Fruit fly (Drosophila melanogaster) whole organism, embryonic: Measurements from ENCODE around the gene Cyp310a1.

Source experiments
- Asciz ChIP-seq: fragments of 200-800 bp; sonication (Bioruptor generic); optimal IDR thresholded peaks from 2 replicates; lab custom pipeline; 2017; ENCODE audit warnings: missing biosample characterization, mild to moderate bottlenecking, missing genetic modification characterization, missing genetic modification reagents
- Bdp1 ChIP-seq: fragments of 200-800 bp; sonication (Bioruptor generic); optimal IDR thresholded peaks from 3 replicates; lab custom pipeline; 2016; ENCODE audit warnings: missing biosample characterization, missing genetic modification characterization
- CG11504 ChIP-seq: fragments of 200-800 bp; sonication (Bioruptor generic); optimal IDR thresholded peaks from 3 replicates; lab custom pipeline; 2019; ENCODE audit warnings: missing biosample characterization, mild to moderate bottlenecking, missing genetic modification characterization, moderate library complexity
- CG12769 ChIP-seq: fragments of 200-800 bp; sonication (Bioruptor generic); optimal IDR thresholded peaks from 2 replicates; lab custom pipeline; 2019; ENCODE audit warnings: missing biosample characterization, mild to moderate bottlenecking, missing genetic modification characterization, moderate library complexity
- CG13424 ChIP-seq: fragments of 200-800 bp; sonication (Bioruptor generic); optimal IDR thresholded peaks from 2 replicates; lab custom pipeline; 2019; ENCODE audit warnings: missing biosample characterization, mild to moderate bottlenecking, missing genetic modification characterization, moderate library complexity
- CG15011 ChIP-seq: fragments of 200-800 bp; sonication (Bioruptor generic); optimal IDR thresholded peaks from 3 replicates; lab custom pipeline; 2018; ENCODE audit warnings: missing biosample characterization, mild to moderate bottlenecking, missing genetic modification characterization
- CG17829 ChIP-seq: fragments of 200-800 bp; optimal IDR thresholded peaks from 2 replicates; lab custom pipeline; 2019; ENCODE audit warnings: missing biosample characterization, mild to moderate bottlenecking, missing genetic modification characterization, moderate library complexity
- CG17912 ChIP-seq: fragments of 200-800 bp; sonication (Bioruptor generic); optimal IDR thresholded peaks from 2 replicates; lab custom pipeline; 2018; ENCODE audit warnings: missing biosample characterization, mild to moderate bottlenecking, missing genetic modification characterization
- CG30403 ChIP-seq: fragments of 200-800 bp; sonication (Bioruptor generic); optimal IDR thresholded peaks from 3 replicates; lab custom pipeline; 2016; ENCODE audit warnings: missing biosample characterization, missing genetic modification characterization
- CG31365 ChIP-seq: fragments of 200-800 bp; sonication (Bioruptor generic); optimal IDR thresholded peaks from 2 replicates; lab custom pipeline; 2018; ENCODE audit warnings: missing biosample characterization, mild to moderate bottlenecking, missing genetic modification characterization
- CG32532 ChIP-seq: fragments of 200-800 bp; sonication (Bioruptor generic); IDR thresholded peaks from 2 replicates; pipeline ENCODE4 v1.3.6; 2022; ENCODE audit warnings: missing biosample characterization, missing genetic modification characterization
- CG3726 ChIP-seq: fragments of 200-800 bp; sonication (Bioruptor generic); IDR thresholded peaks from 3 replicates; pipeline ENCODE4, ENCODE4 v1.3.6; 2022; ENCODE audit warnings: missing biosample characterization, missing genetic modification characterization
- CG4424 ChIP-seq: fragments of 200-800 bp; sonication (Bioruptor generic); optimal IDR thresholded peaks from 3 replicates; lab custom pipeline; 2016; ENCODE audit warnings: missing biosample characterization, missing genetic modification characterization
- CG5180 ChIP-seq: fragments of 200-800 bp; sonication (Bioruptor generic); optimal IDR thresholded peaks from 3 replicates; lab custom pipeline; 2017; ENCODE audit warnings: missing biosample characterization, missing genetic modification characterization, mild to moderate bottlenecking, moderate library complexity, missing genetic modification reagents
- CG5953 ChIP-seq: fragments of 200-800 bp; sonication (Bioruptor generic); IDR thresholded peaks from 2 replicates; pipeline ENCODE4 v1.3.6; 2022; ENCODE audit warnings: missing biosample characterization, missing genetic modification characterization
- CG6654 ChIP-seq: fragments of 200-800 bp; sonication (Bioruptor generic); optimal IDR thresholded peaks from 2 replicates; lab custom pipeline; 2017; ENCODE audit warnings: missing biosample characterization, mild to moderate bottlenecking, missing genetic modification characterization
- CG6765 ChIP-seq: fragments of 200-800 bp; sonication (Bioruptor generic); optimal IDR thresholded peaks from 3 replicates; lab custom pipeline; 2017; ENCODE audit warnings: missing biosample characterization, mild to moderate bottlenecking, missing genetic modification characterization
- CG7271 ChIP-seq: fragments of 200-800 bp; sonication (Bioruptor generic); optimal IDR thresholded peaks from 2 replicates; lab custom pipeline; 2018; ENCODE audit warnings: missing biosample characterization, mild to moderate bottlenecking, missing genetic modification characterization, moderate library complexity
- CG7987 ChIP-seq: fragments of 200-800 bp; sonication (Bioruptor generic); optimal IDR thresholded peaks from 2 replicates; lab custom pipeline; 2018; ENCODE audit warnings: missing biosample characterization, mild to moderate bottlenecking, missing genetic modification characterization, moderate library complexity
- CG8924 ChIP-seq: fragments of 200-800 bp; optimal IDR thresholded peaks from 3 replicates; lab custom pipeline; 2019; ENCODE audit warnings: missing biosample characterization, mild to moderate bottlenecking, missing genetic modification characterization, moderate library complexity
- CG9727 ChIP-seq: fragments of 200-800 bp; sonication (Bioruptor generic); optimal IDR thresholded peaks from 3 replicates; lab custom pipeline; 2017; ENCODE audit warnings: missing biosample characterization, mild to moderate bottlenecking, missing genetic modification characterization
- Chrac-16 ChIP-seq: fragments of 200-800 bp; sonication (Bioruptor generic); optimal IDR thresholded peaks from 3 replicates; lab custom pipeline; 2016; ENCODE audit warnings: missing biosample characterization, missing genetic modification characterization
- Dbx ChIP-seq: fragments of 200-800 bp; sonication (Bioruptor generic); IDR thresholded peaks from 3 replicates; pipeline ENCODE4 v1.3.6; 2022; ENCODE audit warnings: missing biosample characterization, missing genetic modification characterization
- E2f2 ChIP-seq: fragments of 200-800 bp; sonication (Bioruptor generic); IDR thresholded peaks from 2 replicates; pipeline ENCODE4 v1.3.6; 2022; ENCODE audit warnings: missing biosample characterization, missing genetic modification characterization
- Gsc ChIP-seq: fragments of 200-800 bp; sonication (Bioruptor generic); IDR thresholded peaks from 2 replicates; pipeline ENCODE4 v1.3.6; 2022; ENCODE audit warnings: missing biosample characterization, missing genetic modification characterization
- H15 ChIP-seq: fragments of 200-800 bp; sonication (Bioruptor generic); IDR thresholded peaks from 3 replicates; pipeline ENCODE4 v1.3.6; 2022; ENCODE audit warnings: missing biosample characterization, missing genetic modification characterization
- H2.0 ChIP-seq: fragments of 200-800 bp; sonication (Bioruptor generic); IDR thresholded peaks from 2 replicates; pipeline ENCODE4 v1.3.6; 2022; ENCODE audit warnings: missing biosample characterization, missing genetic modification characterization
- HLHmδ ChIP-seq: fragments of 200-800 bp; sonication (Bioruptor generic); optimal IDR thresholded peaks from 2 replicates; lab custom pipeline; 2018; ENCODE audit warnings: missing biosample characterization, mild to moderate bottlenecking, missing genetic modification characterization, moderate library complexity
- Lim3 ChIP-seq: fragments of 200-800 bp; sonication (Bioruptor generic); IDR thresholded peaks from 2 replicates; pipeline ENCODE4 v1.3.6; 2022; ENCODE audit warnings: missing biosample characterization, missing genetic modification characterization
- NfI ChIP-seq: fragments of 200-800 bp; sonication (Bioruptor generic); optimal IDR thresholded peaks from 3 replicates; lab custom pipeline; 2018; ENCODE audit warnings: missing biosample characterization, mild to moderate bottlenecking, missing genetic modification characterization, moderate library complexity
- Scr ChIP-seq: fragments of 200-800 bp; sonication (Bioruptor generic); IDR thresholded peaks from 2 replicates; pipeline ENCODE4 v1.3.6; 2022; ENCODE audit warnings: missing biosample characterization, missing genetic modification characterization; ENCODE audit not compliant: partially characterized antibody
- Sox100B ChIP-seq: fragments of 200-800 bp; sonication (Bioruptor generic); optimal IDR thresholded peaks from 3 replicates; lab custom pipeline; 2018; ENCODE audit warnings: missing biosample characterization, mild to moderate bottlenecking, missing genetic modification characterization
- Ssrp ChIP-seq: fragments of 200-800 bp; sonication (Bioruptor generic); optimal IDR thresholded peaks from 2 replicates; lab custom pipeline; 2018; ENCODE audit warnings: missing biosample characterization, mild to moderate bottlenecking, missing genetic modification characterization, moderate library complexity
- ab ChIP-seq: fragments of 200-800 bp; sonication (Bioruptor generic); optimal IDR thresholded peaks from 2 replicates; lab custom pipeline; 2016; ENCODE audit warnings: missing biosample characterization, missing genetic modification characterization
- ara ChIP-seq: fragments of 200-800 bp; sonication (Bioruptor generic); IDR thresholded peaks from 2 replicates; pipeline ENCODE4 v1.3.6; 2022; ENCODE audit warnings: missing biosample characterization, missing genetic modification characterization
- crc ChIP-seq: fragments of 200-800 bp; sonication (Bioruptor generic); optimal IDR thresholded peaks from 2 replicates; lab custom pipeline; 2016; ENCODE audit warnings: missing biosample characterization, missing genetic modification characterization
- crol ChIP-seq: fragments of 200-800 bp; sonication (Bioruptor generic); IDR thresholded peaks from 2 replicates; pipeline ENCODE4 v1.3.6; 2022; ENCODE audit warnings: missing biosample characterization, missing genetic modification characterization
- fu2 ChIP-seq: fragments of 200-800 bp; sonication (Bioruptor generic); optimal IDR thresholded peaks from 2 replicates; lab custom pipeline; 2016; ENCODE audit warnings: missing biosample characterization, missing genetic modification characterization
- gsb ChIP-seq: fragments of 200-800 bp; sonication (Bioruptor generic); IDR thresholded peaks from 2 replicates; pipeline ENCODE4 v1.3.6; 2022; ENCODE audit warnings: missing biosample characterization, missing genetic modification characterization
- insv ChIP-seq, 2 experiments: fragments of 200-800 bp; sonication (Bioruptor generic); optimal IDR thresholded peaks; 3 replicates each; lab custom pipeline; 2016 to 2018; ENCODE audit warnings: missing biosample characterization in 2 of 2, missing genetic modification characterization in 2 of 2
- inv ChIP-seq: fragments of 200-800 bp; sonication (Bioruptor generic); IDR thresholded peaks from 2 replicates; pipeline ENCODE4 v1.3.6; 2022; ENCODE audit warnings: missing biosample characterization, missing genetic modification characterization; ENCODE audit not compliant: partially characterized antibody
- mam ChIP-seq: fragments of 200-800 bp; sonication (Bioruptor generic); optimal IDR thresholded peaks from 3 replicates; lab custom pipeline; 2016; ENCODE audit warnings: missing biosample characterization, missing genetic modification characterization
- org-1 ChIP-seq: fragments of 200-800 bp; sonication (Bioruptor generic); optimal IDR thresholded peaks from 2 replicates; lab custom pipeline; 2017; ENCODE audit warnings: missing biosample characterization, missing genetic modification characterization
- otp ChIP-seq: fragments of 200-800 bp; sonication (Bioruptor generic); IDR thresholded peaks from 3 replicates; pipeline ENCODE4, ENCODE4 v1.3.6; 2022; ENCODE audit warnings: missing biosample characterization, missing genetic modification characterization
- ranshi ChIP-seq: fragments of 200-800 bp; sonication (Bioruptor generic); IDR thresholded peaks from 2 replicates; pipeline ENCODE4 v1.3.6; 2022; ENCODE audit warnings: missing biosample characterization, missing genetic modification characterization
- run ChIP-seq: fragments of 200-800 bp; sonication (Bioruptor generic); optimal IDR thresholded peaks from 3 replicates; lab custom pipeline; 2018; ENCODE audit warnings: missing biosample characterization, mild to moderate bottlenecking, missing genetic modification characterization
- tin ChIP-seq: fragments of 200-800 bp; sonication (Bioruptor generic); optimal IDR thresholded peaks from 3 replicates; lab custom pipeline; 2016; ENCODE audit warnings: missing biosample characterization, missing genetic modification characterization
- wek ChIP-seq: fragments of 200-800 bp; sonication (Bioruptor generic); optimal IDR thresholded peaks from 3 replicates; lab custom pipeline; 2018; ENCODE audit warnings: missing biosample characterization, mild to moderate bottlenecking, missing genetic modification characterization, moderate library complexity
- zf30C ChIP-seq: fragments of 200-800 bp; sonication (Bioruptor generic); optimal IDR thresholded peaks from 3 replicates; lab custom pipeline; 2018; ENCODE audit warnings: missing biosample characterization, mild to moderate bottlenecking, missing genetic modification characterization
- zfh2 ChIP-seq: fragments of 200-800 bp; sonication (Bioruptor generic); optimal IDR thresholded peaks from 2 replicates; lab custom pipeline; 2016; ENCODE audit warnings: missing biosample characterization, missing genetic modification characterization

Cyp310a1 gene

dm6 chr2L:18677910-18678639 lies 25.3 kb upstream of the Cyp310a1 start (continued):
- TF ChIP-seq CG17912 (GFP tag; lab: Kevin White, UChicago) (no peak), fu2 (GFP tag; lab: Kevin White, UChicago) (no peak), inv (GFP tag; lab: Robert Waterston, UW) (no peak), run (tag; lab: Kevin White, UChicago) (no peak), CG6654 (GFP tag; lab: Kevin White, UChicago) (peak; percentile 4), CG12769 (tag; lab: Kevin White, UChicago) (no peak), CG3726 (0 out of 3 replicates have a peak, but pooled peaks have one; percentile 8), CG31365 (tag; lab: Kevin White, UChicago) (no peak), Sox100B (GFP tag; lab: Kevin White, UChicago) (no peak), CG13424 (tag; lab: Kevin White, UChicago) (peak; percentile 43), ab (no peak), CG7271 (tag; lab: Kevin White, UChicago) (no peak), Gsc (GFP tag; lab: Robert Waterston, UW) (no peak), Scr (GFP tag; lab: Robert Waterston, UW) (no peak), H15 (GFP tag; lab: Robert Waterston, UW) (no peak), E2f2 (GFP tag; lab: Robert Waterston, UW) (0 out of 2 replicates have a peak, but pooled peaks have one; percentile 5), Bdp1 (GFP tag; lab: Kevin White, UChicago) (no peak), CG5953 (GFP tag; lab: Robert Waterston, UW) (no peak), tin (GFP tag; lab: Kevin White, UChicago) (no peak), Ssrp (tag; lab: Kevin White, UChicago) (no peak), CG5180 (GFP tag; lab: Kevin White, UChicago) (no peak), zf30C (GFP tag; lab: Kevin White, UChicago) (no peak), NfI (peak; percentile 33), wek (GFP tag; lab: Kevin White, UChicago) (no peak), ranshi (GFP tag; lab: Robert Waterston, UW) (0 out of 2 replicates have a peak, but pooled peaks have one; percentile 31), CG15011 (GFP tag; lab: Kevin White, UChicago) (peak; percentile 12), CG8924 (tag; lab: Kevin White, UChicago) (no peak), Dbx (GFP tag; lab: Robert Waterston, UW) (no peak), insv (GFP tag; optimal IDR thresholded peaks at IDR 0.05; lab: Kevin White, UChicago) (no peak), CG6765 (GFP tag; lab: Kevin White, UChicago) (no peak), CG9727 (GFP tag; lab: Kevin White, UChicago) (peak; percentile 22), CG17829 (tag; lab: Kevin White, UChicago) (no peak), H2.0 (GFP tag; lab: Robert Waterston, UW) (no peak), crc (no peak), HLHmδ (no peak), zfh2 (GFP tag; lab: Kevin White, UChicago) (no peak), gsb (GFP tag; lab: Robert Waterston, UW) (no peak), CG11504 (tag; lab: Kevin White, UChicago) (no peak), CG4424 (GFP tag; lab: Kevin White, UChicago) (no peak), CG32532 (GFP tag; lab: Robert Waterston, UW) (no peak), otp (GFP tag; lab: Robert Waterston, UW) (0 out of 3 replicates have a peak, but pooled peaks have one; percentile 4), Chrac-16 (GFP tag; lab: Kevin White, UChicago) (peak; percentile 15), Asciz (GFP tag; lab: Kevin White, UChicago) (no peak), Lim3 (GFP tag; lab: Robert Waterston, UW) (no peak), crol (no peak), CG30403 (GFP tag; lab: Kevin White, UChicago) (peak; percentile 38), mam (GFP tag; lab: Kevin White, UChicago) (peak; percentile 28), CG7987 (GFP tag; lab: Kevin White, UChicago) (no peak), ara (GFP tag; lab: Robert Waterston, UW) (no peak), org-1 (GFP tag; lab: Kevin White, UChicago) (no peak)
